Worm (Caenorhabditis elegans) whole organism, L1 larva: Measurements from ENCODE around the gene F32D1.7.

ENCODE experiments used
- C04F5.9 ChIP-seq: sonication (generic microtip); optimal IDR thresholded peaks from 2 replicates; lab custom pipeline; 2016; ENCODE audit warnings: missing genetic modification characterization, missing compliant biosample characterization
- C34B4.2 ChIP-seq: sonication (generic microtip); optimal IDR thresholded peaks from 2 replicates; lab custom pipeline; 2017; ENCODE audit warnings: mild to moderate bottlenecking, missing genetic modification characterization, missing compliant biosample characterization
- ceh-8 ChIP-seq: fragments of 200-800 bp; sonication (Bioruptor generic); optimal IDR thresholded peaks from 2 replicates; lab custom pipeline; 2018; ENCODE audit warnings: mild to moderate bottlenecking, missing genetic modification characterization, moderate library complexity, missing compliant biosample characterization
- ceh-90 ChIP-seq: sonication (generic microtip); optimal IDR thresholded peaks from 2 replicates; lab custom pipeline; 2016; ENCODE audit warnings: missing genetic modification characterization, missing compliant biosample characterization
- ces-1 ChIP-seq: fragments of 150-350 bp; optimal IDR thresholded peaks from 2 replicates; lab custom pipeline; 2014; ENCODE audit warnings: missing biosample characterization, missing genetic modification reagents, missing genetic modification characterization
- dpl-1 ChIP-seq, 3 experiments: fragments of 150-350 bp in 2 of 3; sonication (generic microtip) in 1 of 3; optimal IDR thresholded peaks; 2 replicates each; lab custom pipeline; 2014 to 2017; ENCODE audit warnings: missing biosample characterization in 3 of 3, missing genetic modification characterization in 3 of 3, missing genetic modification reagents in 3 of 3
- dsc-1 ChIP-seq: sonication (generic microtip); optimal IDR thresholded peaks from 2 replicates; lab custom pipeline; 2016; ENCODE audit warnings: mild to moderate bottlenecking, missing genetic modification characterization, missing compliant biosample characterization
- efl-1 ChIP-seq, 4 experiments: fragments of 150-350 bp; optimal IDR thresholded peaks in 3 of 4; peaks in 1 of 4; 1 replicate in 1 of 4; 2 replicates in 3 of 4; lab custom pipeline; 2014; ENCODE audit warnings: missing biosample characterization in 2 of 4, missing genetic modification characterization in 2 of 4, missing genetic modification reagents in 2 of 4
- egl-27 ChIP-seq, 2 experiments: fragments of 150-350 bp in 1 of 2; sonication (generic microtip); optimal IDR thresholded peaks; 3 replicates each; lab custom pipeline; 2017 to 2018; ENCODE audit warnings: missing biosample characterization in 2 of 2, missing genetic modification characterization in 2 of 2, missing genetic modification reagents in 2 of 2
- elt-2 ChIP-seq: sonication (generic microtip); optimal IDR thresholded peaks from 2 replicates; lab custom pipeline; 2016; ENCODE audit warnings: missing genetic modification characterization, mild to moderate bottlenecking, inconsistent platforms, missing compliant biosample characterization, missing genetic modification reagents
- elt-3 ChIP-seq, 6 experiments: fragments of 150-350 bp in 1 of 6; sonication (generic microtip); optimal IDR thresholded peaks; 2 replicates each; lab custom pipeline; 2017 to 2018; ENCODE audit warnings: missing biosample characterization in 6 of 6, missing genetic modification characterization in 6 of 6, inconsistent platforms in 1 of 6
- ets-5 ChIP-seq: fragments of 200-800 bp; sonication (Bioruptor generic); IDR thresholded peaks from 2 replicates; pipeline ENCODE4 v1.3.6; 2022; ENCODE audit warnings: missing genetic modification characterization, missing compliant biosample characterization
- fkh-10 ChIP-seq: sonication (generic microtip); optimal IDR thresholded peaks from 2 replicates; lab custom pipeline; 2017; ENCODE audit warnings: missing biosample characterization, missing genetic modification reagents, missing genetic modification characterization
- fkh-8 ChIP-seq: sonication (generic microtip); optimal IDR thresholded peaks from 2 replicates; lab custom pipeline; 2016; ENCODE audit warnings: mild to moderate bottlenecking, missing genetic modification characterization, missing compliant biosample characterization
- grh-1 ChIP-seq: fragments of 200-800 bp; sonication (Bioruptor generic); IDR thresholded peaks from 2 replicates; pipeline ENCODE4 v1.3.6; 2022; ENCODE audit warnings: missing genetic modification reagents, missing genetic modification characterization, missing compliant biosample characterization
- hlh-17 ChIP-seq: fragments of 200-800 bp; sonication (Bioruptor generic); optimal IDR thresholded peaks from 2 replicates; lab custom pipeline; 2018; ENCODE audit warnings: missing genetic modification characterization, mild to moderate bottlenecking, missing compliant biosample characterization, moderate library complexity, borderline replicate concordance
- hlh-4 ChIP-seq: sonication (generic microtip); optimal IDR thresholded peaks from 2 replicates; lab custom pipeline; 2016; ENCODE audit warnings: mild to moderate bottlenecking, missing genetic modification characterization, missing compliant biosample characterization
- hpl-2 ChIP-seq: fragments of 150-350 bp; optimal IDR thresholded peaks from 2 replicates; lab custom pipeline; 2014; ENCODE audit warnings: missing biosample characterization, missing genetic modification reagents, missing genetic modification characterization
- lin-14 ChIP-seq: fragments of 200-800 bp; sonication (Bioruptor generic); optimal IDR thresholded peaks from 2 replicates; lab custom pipeline; 2018; ENCODE audit warnings: mild to moderate bottlenecking, missing genetic modification characterization, moderate library complexity, missing compliant biosample characterization
- lin-15B ChIP-seq: fragments of 150-350 bp; sonication (generic microtip); optimal IDR thresholded peaks from 3 replicates; lab custom pipeline; 2014; ENCODE audit warnings: missing biosample characterization, missing genetic modification characterization
- lin-39 ChIP-seq: fragments of 150-350 bp; optimal IDR thresholded peaks from 2 replicates; lab custom pipeline; 2014; ENCODE audit warnings: missing biosample characterization, missing genetic modification reagents, missing genetic modification characterization
- lir-3 ChIP-seq: sonication (generic microtip); optimal IDR thresholded peaks from 2 replicates; lab custom pipeline; 2016; ENCODE audit warnings: mild to moderate bottlenecking, missing genetic modification characterization, moderate library complexity, missing compliant biosample characterization; ENCODE audit not compliant: poor library complexity
- mdl-1 ChIP-seq, 2 experiments: fragments of 150-350 bp; optimal IDR thresholded peaks; 2 replicates each; lab custom pipeline; 2014 to 2017; ENCODE audit warnings: missing biosample characterization in 2 of 2, missing genetic modification characterization in 2 of 2, inconsistent platforms in 1 of 2
- mep-1 ChIP-seq: fragments of 150-350 bp; optimal IDR thresholded peaks from 2 replicates; lab custom pipeline; 2014; ENCODE audit warnings: missing biosample characterization, missing genetic modification characterization
- nhr-20 ChIP-seq: sonication (generic microtip); optimal IDR thresholded peaks from 2 replicates; lab custom pipeline; 2016; ENCODE audit warnings: mild to moderate bottlenecking, missing genetic modification characterization, missing compliant biosample characterization
- nhr-47 ChIP-seq: sonication (generic microtip); optimal IDR thresholded peaks from 2 replicates; lab custom pipeline; 2016; ENCODE audit warnings: mild to moderate bottlenecking, missing genetic modification characterization, moderate library complexity, missing compliant biosample characterization
- nhr-71 ChIP-seq: sonication (generic microtip); optimal IDR thresholded peaks from 2 replicates; lab custom pipeline; 2016; ENCODE audit warnings: mild to moderate bottlenecking, missing genetic modification characterization, moderate library complexity, missing compliant biosample characterization
- nhr-76 ChIP-seq: sonication (generic microtip); optimal IDR thresholded peaks from 2 replicates; lab custom pipeline; 2017; ENCODE audit warnings: missing biosample characterization, missing genetic modification characterization
- nhr-90 ChIP-seq: sonication (generic microtip); optimal IDR thresholded peaks from 2 replicates; lab custom pipeline; 2016; ENCODE audit warnings: mild to moderate bottlenecking, missing genetic modification characterization, missing compliant biosample characterization; ENCODE audit not compliant: poor library complexity
- pqm-1 ChIP-seq: sonication (generic microtip); optimal IDR thresholded peaks from 3 replicates; lab custom pipeline; 2017; ENCODE audit warnings: missing biosample characterization, missing genetic modification characterization
- skn-1 ChIP-seq: fragments of 150-350 bp; optimal IDR thresholded peaks from 2 replicates; lab custom pipeline; 2014; ENCODE audit warnings: missing biosample characterization, missing genetic modification characterization
- snpc-4 ChIP-seq: fragments of 150-350 bp; optimal IDR thresholded peaks from 2 replicates; lab custom pipeline; 2014; ENCODE audit warnings: missing biosample characterization, missing genetic modification characterization
- snu-23 ChIP-seq: sonication (generic microtip); optimal IDR thresholded peaks from 2 replicates; lab custom pipeline; 2016; ENCODE audit warnings: missing genetic modification characterization, missing compliant biosample characterization
- sptf-1 ChIP-seq: fragments of 150-350 bp; optimal IDR thresholded peaks from 2 replicates; lab custom pipeline; 2014; ENCODE audit warnings: missing biosample characterization, missing genetic modification characterization
- sup-37 ChIP-seq: fragments of 200-800 bp; sonication (Bioruptor generic); optimal IDR thresholded peaks from 2 replicates; lab custom pipeline; 2018; ENCODE audit warnings: mild to moderate bottlenecking, missing genetic modification characterization, missing compliant biosample characterization
- xbp-1 ChIP-seq: sonication (generic microtip); optimal IDR thresholded peaks from 2 replicates; lab custom pipeline; 2016; ENCODE audit warnings: missing genetic modification characterization, missing compliant biosample characterization
- zag-1 ChIP-seq: fragments of 150-350 bp; optimal IDR thresholded peaks from 2 replicates; lab custom pipeline; 2014; ENCODE audit warnings: missing biosample characterization, missing genetic modification characterization
- zip-4 ChIP-seq: fragments of 200-800 bp; sonication (Bioruptor generic); optimal IDR thresholded peaks from 2 replicates; lab custom pipeline; 2018; ENCODE audit warnings: mild to moderate bottlenecking, missing genetic modification characterization, moderate library complexity, missing compliant biosample characterization
- ztf-11 ChIP-seq, 2 experiments: sonication (generic microtip); optimal IDR thresholded peaks; 2 replicates each; lab custom pipeline; 2016 to 2017; ENCODE audit warnings: missing genetic modification characterization in 2 of 2, missing biosample characterization in 1 of 2, missing compliant biosample characterization in 1 of 2
- ztf-4 ChIP-seq: fragments of 150-350 bp; optimal IDR thresholded peaks from 2 replicates; lab custom pipeline; 2014; ENCODE audit warnings: missing biosample characterization, missing genetic modification characterization

The F32D1.7 gene

DNA sequence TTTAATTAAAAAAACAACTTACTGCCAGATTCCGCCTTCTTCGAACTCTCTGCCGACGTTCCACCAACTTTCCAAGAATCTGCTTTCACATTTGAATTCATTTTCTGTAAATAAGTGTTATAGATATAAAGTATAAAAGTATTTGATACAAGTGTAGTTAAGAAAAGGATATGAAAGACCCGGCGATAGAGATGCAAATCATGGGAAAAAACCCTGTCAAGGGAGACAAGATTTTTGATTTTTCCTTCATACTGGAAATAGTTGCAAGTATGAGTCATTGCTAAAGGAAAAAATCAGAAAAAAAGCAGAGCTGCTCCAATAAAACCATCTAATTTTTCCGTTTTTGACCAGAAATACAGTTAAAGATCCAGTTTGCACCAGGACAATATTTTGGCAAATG lies 20.3 kb upstream of the F32D1.7 start, which contains the start of gene F13A2.3:
Gene F13A2.3, minus strand, starts transcription at position 101 of the 400 bp plus-strand sequence.
- TF ChIP-seq mdl-1 (tag; optimal IDR thresholded peaks at IDR 0.05; lab: Kevin White, UChicago) (no peak), fkh-10 (GFP tag; lab: Kevin White, UChicago) (no peak), nhr-47 (tag; lab: Kevin White, UChicago) (no peak), ztf-4 (tag; lab: Kevin White, UChicago) (no peak), elt-2 (tag; lab: Kevin White, UChicago) (no peak), egl-27 (tag; optimal IDR thresholded peaks at IDR 0.05; lab: Kevin White, UChicago) (no peak), ztf-11 (tag; optimal IDR thresholded peaks at IDR 0.05; lab: Kevin White, UChicago) (no peak), snu-23 (GFP tag; lab: Kevin White, UChicago) (no peak), nhr-76 (no peak), C04F5.9 (no peak), dsc-1 (no peak), grh-1 (no peak), dpl-1 (GFP tag; optimal IDR thresholded peaks at IDR 0.05; lab: Kevin White, UChicago) (no peak), mep-1 (tag; lab: Kevin White, UChicago) (no peak), efl-1 (optimal IDR thresholded peaks at IDR 0.05; lab: Kevin White, UChicago) (no peak), efl-1 (GFP tag; optimal IDR thresholded peaks at IDR 0.05 in 1 of 2; lab: Kevin White, UChicago) (no peak), sptf-1 (tag; lab: Kevin White, UChicago) (no peak), skn-1 (no peak)
- TF ChIP-seq, all 84 proteins: peak for 0

DNA sequence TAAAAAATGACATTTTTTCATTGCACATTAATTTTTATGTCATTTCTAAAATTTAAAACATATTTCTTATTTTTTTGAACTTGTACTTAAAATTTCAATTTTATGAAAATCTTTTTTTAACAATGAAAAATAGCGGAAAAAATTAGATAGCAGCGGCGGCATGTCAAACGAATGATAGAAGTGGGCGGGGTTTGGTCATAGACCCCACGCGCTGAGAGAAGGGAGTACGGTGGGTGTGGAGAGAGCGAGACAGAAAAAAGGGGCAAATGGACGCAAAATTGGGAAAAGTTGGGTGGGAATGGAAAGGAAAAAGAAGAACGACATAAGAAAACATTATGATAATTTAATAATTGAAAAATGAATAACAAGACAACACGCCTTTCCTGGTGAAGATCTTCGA lies 11.9 kb upstream of the F32D1.7 start:
- TF ChIP-seq sup-37 (GFP tag; lab: Kevin White, UChicago): no peak
- no peak for TF ChIP-seq hlh-4
- no peak for TF ChIP-seq pqm-1 (tag; lab: Kevin White, UChicago)
- no peak for TF ChIP-seq egl-27 (tag; optimal IDR thresholded peaks at IDR 0.05; lab: Kevin White, UChicago)
- TF ChIP-seq hpl-2 (GFP tag; lab: Kevin White, UChicago): no peak
- TF ChIP-seq lir-3 (tag; lab: Kevin White, UChicago): no peak
- TF ChIP-seq C34B4.2 (tag; lab: Kevin White, UChicago): no peak
- no peak for TF ChIP-seq snpc-4 (tag; lab: Kevin White, UChicago)
- no peak for TF ChIP-seq dsc-1
- TF ChIP-seq C04F5.9: no peak
- TF ChIP-seq zag-1 (tag; lab: Kevin White, UChicago): no peak
- no peak for TF ChIP-seq sptf-1 (tag; lab: Kevin White, UChicago)
- TF ChIP-seq ztf-4 (tag; lab: Kevin White, UChicago): no peak
- TF ChIP-seq nhr-90: no peak
- no peak for TF ChIP-seq ets-5 (GFP tag; lab: Robert Waterston, UW)
- TF ChIP-seq nhr-20: no peak
- TF ChIP-seq ces-1: no peak
- no peak for TF ChIP-seq hlh-17 (GFP tag; lab: Kevin White, UChicago)
- no peak for TF ChIP-seq lin-14 (GFP tag; lab: Kevin White, UChicago)
- TF ChIP-seq lin-39 (tag; lab: Kevin White, UChicago): no peak

- TF ChIP-seq nhr-71: no peak
- TF ChIP-seq fkh-8 (tag; lab: Kevin White, UChicago): peak; percentile 8
- TF ChIP-seq sptf-1 (tag; lab: Kevin White, UChicago): no peak
- no peak for TF ChIP-seq xbp-1 (tag; lab: Kevin White, UChicago)
- TF ChIP-seq elt-3 (tag; optimal IDR thresholded peaks at IDR 0.05; lab: Kevin White, UChicago): no peak
- TF ChIP-seq lin-15B (tag; lab: Kevin White, UChicago): no peak
- TF ChIP-seq ceh-90 (tag; lab: Kevin White, UChicago): peak; percentile 27
- TF ChIP-seq egl-27 (tag; optimal IDR thresholded peaks at IDR 0.05; lab: Kevin White, UChicago): no peak
- peak; percentile 74 for TF ChIP-seq ceh-8 (GFP tag; lab: Kevin White, UChicago)
- TF ChIP-seq zip-4 (GFP tag; lab: Kevin White, UChicago): no peak
- TF ChIP-seq mep-1 (tag; lab: Kevin White, UChicago): no peak
Measured at ce11 chrV:4387402-4387801, 11.4 kb upstream of the F32D1.7 start, which contains the start of gene F13A2.9. F13A2.9 (minus strand) TSS chrV:4387502.
